Worm (Caenorhabditis elegans) whole organism, young adult: ENCODE data around the gene scc-1.

Experiments
- B0019.2 ChIP-seq: fragments of 200-800 bp; sonication (Bioruptor generic); conservative IDR thresholded peaks from 2 replicates; pipeline ENCODE4 v1.3.6; 2022; ENCODE audit warnings: missing genetic modification reagents, missing genetic modification characterization, missing compliant biosample characterization
- B0035.1 ChIP-seq: sonication (generic microtip); optimal IDR thresholded peaks from 2 replicates; lab custom pipeline; 2016; ENCODE audit warnings: missing genetic modification characterization, mild to moderate bottlenecking, missing compliant biosample characterization, missing genotype, missing genetic modification reagents
- F37B4.10 ChIP-seq: fragments of 200-800 bp; sonication (Bioruptor generic); IDR thresholded peaks from 2 replicates; pipeline ENCODE4 v1.3.6; 2022; ENCODE audit warnings: missing genetic modification characterization, missing compliant biosample characterization
- F39B2.1 ChIP-seq: fragments of 200-800 bp; sonication (Bioruptor generic); IDR thresholded peaks from 2 replicates; pipeline ENCODE4 v1.3.6; 2022; ENCODE audit warnings: missing genetic modification reagents, missing genetic modification characterization, missing compliant biosample characterization
- F57A8.1 ChIP-seq: fragments of 200-800 bp; sonication (Bioruptor generic); optimal IDR thresholded peaks from 2 replicates; lab custom pipeline; 2018; ENCODE audit warnings: mild to moderate bottlenecking, missing genetic modification characterization, moderate library complexity, missing compliant biosample characterization
- K11D2.4 ChIP-seq: fragments of 200-800 bp; sonication (Bioruptor generic); IDR thresholded peaks from 2 replicates; pipeline ENCODE4 v1.3.6; 2022; ENCODE audit warnings: missing genetic modification reagents, missing genetic modification characterization, missing compliant biosample characterization
- Y53F4B.3 ChIP-seq: fragments of 200-800 bp; sonication (Bioruptor generic); IDR thresholded peaks from 2 replicates; pipeline ENCODE4 v1.3.6; 2022; ENCODE audit warnings: missing genetic modification reagents, missing genetic modification characterization, missing compliant biosample characterization
- Y53G8AR.9 ChIP-seq: fragments of 200-800 bp; sonication (Bioruptor generic); conservative IDR thresholded peaks from 2 replicates; pipeline ENCODE4 v1.3.6; 2022; ENCODE audit warnings: missing genetic modification reagents, missing genetic modification characterization, missing compliant biosample characterization
- ZK185.1 ChIP-seq: sonication (generic microtip); optimal IDR thresholded peaks from 2 replicates; lab custom pipeline; 2016; ENCODE audit warnings: mild to moderate bottlenecking, missing genetic modification characterization, missing compliant biosample characterization; ENCODE audit not compliant: poor library complexity, severe bottlenecking
- aptf-2 ChIP-seq: fragments of 200-800 bp; sonication (Bioruptor generic); conservative IDR thresholded peaks from 2 replicates; pipeline ENCODE4 v1.3.6; 2022; ENCODE audit warnings: missing genetic modification reagents, missing genetic modification characterization, missing compliant biosample characterization
- aptf-3 ChIP-seq: fragments of 200-800 bp; sonication (Bioruptor generic); IDR thresholded peaks from 2 replicates; pipeline ENCODE4 v1.3.6; 2022; ENCODE audit warnings: missing genetic modification characterization, missing compliant biosample characterization
- atf-7 ChIP-seq: sonication (generic microtip); optimal IDR thresholded peaks from 2 replicates; lab custom pipeline; 2017; ENCODE audit warnings: mild to moderate bottlenecking, missing genetic modification characterization, missing compliant biosample characterization
- athp-1 ChIP-seq: sonication (generic microtip); optimal IDR thresholded peaks from 2 replicates; lab custom pipeline; 2017; ENCODE audit warnings: mild to moderate bottlenecking, missing genetic modification characterization, missing compliant biosample characterization
- attf-5 ChIP-seq: fragments of 200-800 bp; sonication (Bioruptor generic); optimal IDR thresholded peaks from 2 replicates; lab custom pipeline; 2018; ENCODE audit warnings: mild to moderate bottlenecking, missing genetic modification characterization, missing compliant biosample characterization
- bed-1 ChIP-seq: fragments of 200-800 bp; sonication (Bioruptor generic); IDR thresholded peaks from 2 replicates; pipeline ENCODE4 v1.3.6; 2022; ENCODE audit warnings: missing genetic modification reagents, missing genetic modification characterization, missing compliant biosample characterization
- cebp-1 ChIP-seq, 2 experiments: fragments of 200-800 bp in 1 of 2; sonication (Bioruptor generic) in 1 of 2; sonication (generic microtip) in 1 of 2; IDR thresholded peaks in 1 of 2; optimal IDR thresholded peaks in 1 of 2; 2 replicates each; pipeline versions ENCODE4 v1.3.6 to Lab custom; 2017 to 2022; ENCODE audit warnings: missing compliant biosample characterization in 2 of 2, missing genetic modification characterization in 2 of 2, mild to moderate bottlenecking in 1 of 2, missing genetic modification reagents in 1 of 2, moderate library complexity in 1 of 2
- dpff-1 ChIP-seq: sonication (generic microtip); optimal IDR thresholded peaks from 2 replicates; lab custom pipeline; 2017; ENCODE audit warnings: mild to moderate bottlenecking, missing genetic modification characterization, missing compliant biosample characterization
- egl-18 ChIP-seq: fragments of 200-800 bp; sonication (Bioruptor generic); IDR thresholded peaks from 2 replicates; pipeline ENCODE4 v1.3.6; 2022; ENCODE audit warnings: missing genetic modification reagents, missing genetic modification characterization, missing compliant biosample characterization
- ets-4 ChIP-seq: fragments of 200-800 bp; sonication (Bioruptor generic); optimal IDR thresholded peaks from 2 replicates; lab custom pipeline; 2018; ENCODE audit warnings: mild to moderate bottlenecking, missing genetic modification characterization, missing compliant biosample characterization
- hlh-12 ChIP-seq: sonication (generic microtip); optimal IDR thresholded peaks from 2 replicates; lab custom pipeline; 2016; ENCODE audit warnings: missing genetic modification characterization, missing compliant biosample characterization
- hrde-1 ChIP-seq: sonication (generic microtip); optimal IDR thresholded peaks from 2 replicates; lab custom pipeline; 2016; ENCODE audit warnings: missing genetic modification characterization, mild to moderate bottlenecking, missing compliant biosample characterization, moderate library complexity, missing genotype, missing genetic modification reagents, borderline replicate concordance
- lag-1 ChIP-seq: fragments of 200-800 bp; sonication (Bioruptor generic); IDR thresholded peaks from 2 replicates; pipeline ENCODE4 v1.3.6; 2022; ENCODE audit warnings: missing genetic modification reagents, missing genetic modification characterization, missing compliant biosample characterization
- let-526 ChIP-seq: fragments of 200-800 bp; sonication (Bioruptor generic); IDR thresholded peaks from 2 replicates; pipeline ENCODE4 v1.3.6; 2022; ENCODE audit warnings: missing genetic modification reagents, missing genetic modification characterization, missing compliant biosample characterization
- let-607 ChIP-seq, 2 experiments: fragments of 200-800 bp in 1 of 2; sonication (Bioruptor generic) in 1 of 2; sonication (generic microtip) in 1 of 2; optimal IDR thresholded peaks; 2 replicates each; lab custom pipeline; 2016 to 2018; ENCODE audit warnings: mild to moderate bottlenecking in 2 of 2, missing compliant biosample characterization in 2 of 2, missing genetic modification characterization in 2 of 2, moderate library complexity in 2 of 2, missing genotype in 1 of 2
- lin-35 ChIP-seq, 3 experiments: fragments of 150-350 bp in 2 of 3; sonication (generic microtip) in 1 of 3; optimal IDR thresholded peaks; 2 replicates each; lab custom pipeline; 2014 to 2018; ENCODE audit warnings: missing biosample characterization in 3 of 3, missing genetic modification characterization in 3 of 3, missing genetic modification reagents in 3 of 3
- lsl-1 ChIP-seq: fragments of 200-800 bp; sonication (Bioruptor generic); optimal IDR thresholded peaks from 2 replicates; lab custom pipeline; 2018; ENCODE audit warnings: mild to moderate bottlenecking, missing genetic modification characterization, moderate library complexity, missing compliant biosample characterization
- lsy-27 ChIP-seq: sonication (generic microtip); optimal IDR thresholded peaks from 2 replicates; lab custom pipeline; 2017; ENCODE audit warnings: missing genetic modification characterization, mild to moderate bottlenecking, missing compliant biosample characterization, antibody characterized with exemption, missing genotype, borderline replicate concordance; ENCODE audit not compliant: insufficient read depth
- madf-10 ChIP-seq: sonication (generic microtip); optimal IDR thresholded peaks from 2 replicates; lab custom pipeline; 2016; ENCODE audit warnings: mild to moderate bottlenecking, missing genetic modification characterization, missing compliant biosample characterization
- madf-3 ChIP-seq: fragments of 200-800 bp; sonication (Bioruptor generic); IDR thresholded peaks from 2 replicates; pipeline ENCODE4 v1.3.6; 2022; ENCODE audit warnings: missing genetic modification reagents, missing genetic modification characterization, missing compliant biosample characterization
- mes-4 ChIP-seq: sonication (generic microtip); optimal IDR thresholded peaks from 2 replicates; lab custom pipeline; 2016; ENCODE audit warnings: missing genotype, missing genetic modification characterization, missing compliant biosample characterization
- mxl-1 ChIP-seq: sonication (generic microtip); optimal IDR thresholded peaks from 2 replicates; lab custom pipeline; 2016; ENCODE audit warnings: missing genetic modification characterization, missing compliant biosample characterization
- nfya-2 ChIP-seq: fragments of 200-800 bp; sonication (Bioruptor generic); IDR thresholded peaks from 2 replicates; pipeline ENCODE4 v1.3.6; 2022; ENCODE audit warnings: missing genetic modification reagents, missing genetic modification characterization, missing compliant biosample characterization
- nhr-27 ChIP-seq: fragments of 200-800 bp; sonication (Bioruptor generic); optimal IDR thresholded peaks from 2 replicates; lab custom pipeline; 2018; ENCODE audit warnings: mild to moderate bottlenecking, missing genetic modification characterization, moderate library complexity, missing compliant biosample characterization
- pha-4 ChIP-seq: fragments of 150-350 bp; sonication (generic microtip); optimal IDR thresholded peaks from 2 replicates; lab custom pipeline; 2014; ENCODE audit warnings: missing biosample characterization, missing genetic modification reagents, missing genetic modification characterization
- rec-8 ChIP-seq, 2 experiments: sonication (generic microtip); optimal IDR thresholded peaks; 2 replicates each; lab custom pipeline; 2016; ENCODE audit warnings: mild to moderate bottlenecking in 2 of 2, missing genetic modification characterization in 2 of 2, missing genetic modification reagents in 2 of 2, missing genotype in 2 of 2, missing biosample characterization in 1 of 2, missing compliant biosample characterization in 1 of 2, moderate library complexity in 1 of 2
- repo-1 ChIP-seq: sonication (generic microtip); optimal IDR thresholded peaks from 2 replicates; lab custom pipeline; 2017; ENCODE audit warnings: mild to moderate bottlenecking, missing genetic modification characterization, missing compliant biosample characterization
- rpc-1 ChIP-seq, 2 experiments: fragments of 150-350 bp in 1 of 2; sonication (generic microtip) in 1 of 2; optimal IDR thresholded peaks; 2 replicates each; lab custom pipeline; 2014 to 2018; ENCODE audit warnings: missing biosample characterization in 1 of 2, missing genetic modification characterization in 1 of 2, missing genetic modification reagents in 1 of 2, missing genotype in 1 of 2
- snpc-1.3 ChIP-seq: sonication (generic microtip); optimal IDR thresholded peaks from 2 replicates; lab custom pipeline; 2017; ENCODE audit warnings: missing genetic modification characterization, mild to moderate bottlenecking, missing compliant biosample characterization, antibody characterized with exemption, moderate library complexity, missing genotype, missing genetic modification reagents; ENCODE audit not compliant: insufficient read depth
- snpc-3.4 ChIP-seq: sonication (generic microtip); optimal IDR thresholded peaks from 2 replicates; lab custom pipeline; 2017; ENCODE audit warnings: missing genetic modification characterization, mild to moderate bottlenecking, missing compliant biosample characterization, antibody characterized with exemption, moderate library complexity, missing genotype, missing genetic modification reagents
- snpc-4 ChIP-seq, 5 experiments: fragments of 150-350 bp in 1 of 5; sonication (generic microtip) in 4 of 5; optimal IDR thresholded peaks; 2 replicates each; lab custom pipeline; 2014 to 2018; ENCODE audit warnings: missing genetic modification characterization in 5 of 5, missing biosample characterization in 3 of 5, antibody characterized with exemption in 2 of 5, mild to moderate bottlenecking in 2 of 5, missing compliant biosample characterization in 2 of 5, missing genotype in 2 of 5, moderate library complexity in 2 of 5, missing genetic modification reagents in 1 of 5
- tbp1 ChIP-seq: fragments of 200-800 bp; sonication (Bioruptor generic); optimal IDR thresholded peaks from 2 replicates; lab custom pipeline; 2018; ENCODE audit warnings: mild to moderate bottlenecking, missing genetic modification characterization, missing compliant biosample characterization
- tlf-1 ChIP-seq: fragments of 200-800 bp; sonication (Bioruptor generic); optimal IDR thresholded peaks from 2 replicates; lab custom pipeline; 2018; ENCODE audit warnings: mild to moderate bottlenecking, missing genetic modification characterization, missing compliant biosample characterization
- unc-62 ChIP-seq: fragments of 150-350 bp; optimal IDR thresholded peaks from 2 replicates; lab custom pipeline; 2014; ENCODE audit warnings: missing biosample characterization, missing genetic modification reagents, missing genetic modification characterization
- zfh-2 ChIP-seq: fragments of 200-800 bp; sonication (Bioruptor generic); conservative IDR thresholded peaks from 2 replicates; pipeline ENCODE4 v1.3.6; 2022; ENCODE audit warnings: missing genetic modification reagents, missing genetic modification characterization, missing compliant biosample characterization
- ztf-26 ChIP-seq: sonication (generic microtip); optimal IDR thresholded peaks from 2 replicates; lab custom pipeline; 2017; ENCODE audit warnings: missing genetic modification characterization, missing compliant biosample characterization
- ztf-6 ChIP-seq: fragments of 200-800 bp; sonication (Bioruptor generic); IDR thresholded peaks from 2 replicates; pipeline ENCODE4 v1.3.6; 2022; ENCODE audit warnings: missing genetic modification reagents, missing genetic modification characterization, missing compliant biosample characterization

The scc-1 gene

ce11 chrII:4710120-4710519 lies 11.6 kb downstream of the scc-1 start, which contains the start of gene tag-151 (continued):
- TF ChIP-seq aptf-2 (GFP tag; lab: Robert Waterston, UW) (no peak), hrde-1 (tag; lab: Kevin White, UChicago) (peak; percentile 77), atf-7 (tag; lab: Kevin White, UChicago) (no peak), dpff-1 (tag; lab: Kevin White, UChicago) (no peak), lin-35 (GFP tag; optimal IDR thresholded peaks at IDR 0.05; lab: Kevin White, UChicago) (peak in 1 of 3 experiments; percentile 1), cebp-1 (GFP tag; IDR thresholded peaks at IDR 0.05; lab: Robert Waterston, UW) (no peak), cebp-1 (tag; optimal IDR thresholded peaks at IDR 0.05; lab: Kevin White, UChicago) (no peak), mes-4 (tag; lab: Kevin White, UChicago) (no peak), lag-1 (no peak), ztf-6 (GFP tag; lab: Robert Waterston, UW) (no peak), nfya-2 (GFP tag; lab: Robert Waterston, UW) (0 out of 2 replicates have a peak, but pooled peaks have one; percentile 31), ets-4 (GFP tag; lab: Kevin White, UChicago) (no peak), F37B4.10 (GFP tag; lab: Robert Waterston, UW) (no peak), madf-10 (tag; lab: Kevin White, UChicago) (no peak), tlf-1 (peak; percentile 9), lsy-27 (tag; lab: Kevin White, UChicago) (no peak), ZK185.1 (tag; lab: Kevin White, UChicago) (no peak), let-526 (GFP tag; lab: Robert Waterston, UW) (no peak), aptf-3 (GFP tag; lab: Robert Waterston, UW) (no peak), hlh-12 (tag; lab: Kevin White, UChicago) (no peak), unc-62 (no peak), snpc-3.4 (tag; lab: Kevin White, UChicago) (peak; percentile 66), nhr-27 (tag; lab: Kevin White, UChicago) (no peak), Y53G8AR.9 (GFP tag; lab: Robert Waterston, UW) (0 out of 2 replicates have a peak, but pooled peaks have one; percentile 61), B0019.2 (GFP tag; lab: Robert Waterston, UW) (no peak), B0035.1 (no peak), attf-5 (GFP tag; lab: Kevin White, UChicago) (no peak), zfh-2 (GFP tag; lab: Robert Waterston, UW) (no peak), mxl-1 (tag; lab: Kevin White, UChicago) (no peak), repo-1 (tag; lab: Kevin White, UChicago) (peak; percentile 60), egl-18 (GFP tag; lab: Robert Waterston, UW) (no peak), rec-8 (tag; optimal IDR thresholded peaks at IDR 0.05; lab: Kevin White, UChicago) (no peak), let-607 (tag; optimal IDR thresholded peaks at IDR 0.05; lab: Kevin White, UChicago) (peak in 1 of 2 experiments; percentile 45), madf-3 (GFP tag; lab: Robert Waterston, UW) (peak; percentile 70; the same call in 1 of the 2 replicates), K11D2.4 (GFP tag; lab: Robert Waterston, UW) (no peak), pha-4 (no peak), F57A8.1 (GFP tag; lab: Kevin White, UChicago) (no peak), rpc-1 (optimal IDR thresholded peaks at IDR 0.05; lab: Kevin White, UChicago) (no peak), rpc-1 (tag; optimal IDR thresholded peaks at IDR 0.05; lab: Kevin White, UChicago) (no peak), snpc-1.3 (tag; lab: Kevin White, UChicago) (no peak), lsl-1 (GFP tag; lab: Kevin White, UChicago) (no peak), F39B2.1 (GFP tag; lab: Robert Waterston, UW) (no peak), ztf-26 (tag; lab: Kevin White, UChicago) (no peak), bed-1 (no peak), snpc-4 (GFP tag; optimal IDR thresholded peaks at IDR 0.05; lab: Kevin White, UChicago) (no peak), snpc-4 (tag; optimal IDR thresholded peaks at IDR 0.05; lab: Kevin White, UChicago) (peak in 2 of 4 experiments; percentile 13 to 29), Y53F4B.3 (GFP tag; lab: Robert Waterston, UW) (no peak), athp-1 (tag; lab: Kevin White, UChicago) (peak; percentile 37), tbp1 (GFP tag; lab: Kevin White, UChicago) (no peak)
